Fruit fly (Drosophila melanogaster) whole organism, embryonic: ENCODE measurements around the gene CG32295.
A peak's percentile ranks its signal among the peaks of the same experiment; 100 is the strongest.

Source experiments
- Aef1 ChIP-seq: fragments of 200-800 bp; sonication (Bioruptor generic); IDR thresholded peaks from 3 replicates; pipeline ENCODE4 v1.3.6; 2022; ENCODE audit warnings: missing biosample characterization, missing genetic modification characterization
- CG10959 ChIP-seq: fragments of 200-800 bp; sonication (Bioruptor generic); IDR thresholded peaks from 2 replicates; pipeline ENCODE4 v1.3.6; 2022; ENCODE audit warnings: missing biosample characterization, missing genetic modification characterization
- CG11085 ChIP-seq: fragments of 200-800 bp; sonication (Bioruptor generic); IDR thresholded peaks from 2 replicates; pipeline ENCODE4 v1.3.6; 2022; ENCODE audit warnings: missing biosample characterization, missing genetic modification characterization
- CG11695 ChIP-seq: fragments of 200-800 bp; sonication (Bioruptor generic); IDR thresholded peaks from 3 replicates; pipeline ENCODE4 v1.3.6; 2022; ENCODE audit warnings: missing biosample characterization, missing genetic modification characterization
- CG17328 ChIP-seq: fragments of 200-800 bp; sonication (Bioruptor generic); IDR thresholded peaks from 2 replicates; pipeline ENCODE4 v1.3.6; 2022; ENCODE audit warnings: missing biosample characterization, missing genetic modification characterization
- CG18599 ChIP-seq: fragments of 200-800 bp; sonication (Bioruptor generic); optimal IDR thresholded peaks from 3 replicates; lab custom pipeline; 2017; ENCODE audit warnings: missing biosample characterization, missing genetic modification characterization, mild to moderate bottlenecking, moderate library complexity, missing genetic modification reagents
- CG2678 ChIP-seq: fragments of 200-800 bp; sonication (Bioruptor generic); optimal IDR thresholded peaks from 3 replicates; lab custom pipeline; 2019; ENCODE audit warnings: missing biosample characterization, mild to moderate bottlenecking, missing genetic modification characterization, moderate library complexity
- CG31365 ChIP-seq: fragments of 200-800 bp; sonication (Bioruptor generic); optimal IDR thresholded peaks from 2 replicates; lab custom pipeline; 2018; ENCODE audit warnings: missing biosample characterization, mild to moderate bottlenecking, missing genetic modification characterization
- CG32532 ChIP-seq: fragments of 200-800 bp; sonication (Bioruptor generic); IDR thresholded peaks from 2 replicates; pipeline ENCODE4 v1.3.6; 2022; ENCODE audit warnings: missing biosample characterization, missing genetic modification characterization
- CG3281 ChIP-seq: fragments of 200-800 bp; sonication (Bioruptor generic); optimal IDR thresholded peaks from 3 replicates; lab custom pipeline; 2017; ENCODE audit warnings: missing biosample characterization, mild to moderate bottlenecking, missing genetic modification characterization
- CG4282 ChIP-seq: fragments of 200-800 bp; sonication (Bioruptor generic); optimal IDR thresholded peaks from 2 replicates; lab custom pipeline; 2016; ENCODE audit warnings: missing biosample characterization, missing genetic modification characterization
- CG4328 ChIP-seq: fragments of 200-800 bp; sonication (Bioruptor generic); optimal IDR thresholded peaks from 3 replicates; lab custom pipeline; 2017; ENCODE audit warnings: missing biosample characterization, missing genetic modification reagents, missing genetic modification characterization
- CG4854 ChIP-seq: fragments of 200-800 bp; sonication (Bioruptor generic); optimal IDR thresholded peaks from 2 replicates; lab custom pipeline; 2016; ENCODE audit warnings: missing biosample characterization, missing genetic modification characterization, inconsistent platforms
- CG6254 ChIP-seq: fragments of 200-800 bp; sonication (Bioruptor generic); optimal IDR thresholded peaks from 3 replicates; lab custom pipeline; 2017; ENCODE audit warnings: mild to moderate bottlenecking, missing biosample characterization, missing genetic modification reagents, missing genetic modification characterization
- CG6791 ChIP-seq: fragments of 200-800 bp; sonication (Bioruptor generic); IDR thresholded peaks from 3 replicates; pipeline ENCODE4 v1.3.6; 2022; ENCODE audit warnings: missing biosample characterization, missing genetic modification characterization; ENCODE audit not compliant: partially characterized antibody
- CG7556 ChIP-seq: fragments of 200-800 bp; sonication (Bioruptor generic); optimal IDR thresholded peaks from 2 replicates; lab custom pipeline; 2017; ENCODE audit warnings: missing biosample characterization, mild to moderate bottlenecking, missing genetic modification characterization
- CG9727 ChIP-seq: fragments of 200-800 bp; sonication (Bioruptor generic); optimal IDR thresholded peaks from 3 replicates; lab custom pipeline; 2017; ENCODE audit warnings: missing biosample characterization, mild to moderate bottlenecking, missing genetic modification characterization
- D19B ChIP-seq: fragments of 200-800 bp; sonication (Bioruptor generic); optimal IDR thresholded peaks from 2 replicates; lab custom pipeline; 2017; ENCODE audit warnings: missing biosample characterization, mild to moderate bottlenecking, missing genetic modification characterization
- Ets65A ChIP-seq: fragments of 200-800 bp; sonication (Bioruptor generic); peaks from one replicate; lab custom pipeline; 2016; ENCODE audit warnings: missing biosample characterization, missing genetic modification characterization
- Fer1 ChIP-seq: fragments of 200-800 bp; sonication (Bioruptor generic); optimal IDR thresholded peaks from 2 replicates; lab custom pipeline; 2017; ENCODE audit warnings: missing biosample characterization, mild to moderate bottlenecking, missing genetic modification characterization
- HHEX ChIP-seq: fragments of 200-800 bp; sonication (Bioruptor generic); optimal IDR thresholded peaks from 3 replicates; lab custom pipeline; 2017; ENCODE audit warnings: missing biosample characterization, mild to moderate bottlenecking, missing genetic modification characterization, missing genetic modification reagents
- MESR4 ChIP-seq: fragments of 200-800 bp; sonication (Bioruptor generic); optimal IDR thresholded peaks from 2 replicates; lab custom pipeline; 2018; ENCODE audit warnings: missing biosample characterization, mild to moderate bottlenecking, missing genetic modification characterization, moderate library complexity
- Med ChIP-seq: fragments of 200-800 bp; sonication (Bioruptor generic); peaks from one replicate; lab custom pipeline; 2016; ENCODE audit warnings: missing biosample characterization, missing genetic modification characterization, mild to moderate bottlenecking, inconsistent platforms, moderate library complexity
- Meics ChIP-seq: fragments of 200-800 bp; sonication (Bioruptor generic); optimal IDR thresholded peaks from 2 replicates; lab custom pipeline; 2017; ENCODE audit warnings: missing biosample characterization, mild to moderate bottlenecking, missing genetic modification characterization
- Rfx ChIP-seq: fragments of 200-800 bp; sonication (Bioruptor generic); IDR thresholded peaks from 2 replicates; pipeline ENCODE4 v1.3.6; 2022; ENCODE audit warnings: missing biosample characterization, missing genetic modification characterization
- Rx ChIP-seq: fragments of 200-800 bp; sonication (Bioruptor generic); IDR thresholded peaks from 2 replicates; pipeline ENCODE4 v1.3.6; 2022; ENCODE audit warnings: missing biosample characterization, missing genetic modification characterization
- Xrp1 ChIP-seq: fragments of 200-800 bp; sonication (Bioruptor generic); IDR thresholded peaks from 2 replicates; pipeline ENCODE4 v1.3.6; 2022; ENCODE audit warnings: missing biosample characterization, missing genetic modification characterization
- ase ChIP-seq: fragments of 200-800 bp; sonication (Bioruptor generic); IDR thresholded peaks from 3 replicates; pipeline ENCODE4 v1.3.6; 2022; ENCODE audit warnings: missing biosample characterization, missing genetic modification characterization
- dysf ChIP-seq: fragments of 200-800 bp; sonication (Bioruptor generic); IDR thresholded peaks from 3 replicates; pipeline ENCODE4 v1.3.6; 2022; ENCODE audit warnings: missing biosample characterization, missing genetic modification characterization
- gcm2 ChIP-seq: fragments of 200-800 bp; sonication (Bioruptor generic); optimal IDR thresholded peaks from 2 replicates; lab custom pipeline; 2016; ENCODE audit warnings: missing biosample characterization, missing genetic modification characterization
- gem ChIP-seq: fragments of 200-800 bp; sonication (Bioruptor generic); optimal IDR thresholded peaks from 2 replicates; lab custom pipeline; 2019; ENCODE audit warnings: missing biosample characterization, mild to moderate bottlenecking, missing genetic modification characterization, moderate library complexity
- gfzf ChIP-seq: fragments of 200-800 bp; sonication (Bioruptor generic); optimal IDR thresholded peaks from 2 replicates; lab custom pipeline; 2016; ENCODE audit warnings: missing biosample characterization, mild to moderate bottlenecking, missing genetic modification characterization, moderate library complexity
- pan ChIP-seq, 4 experiments: fragments of >200 bp in 3 of 4; fragments of 200-800 bp in 1 of 4; sonication (Bioruptor generic) in 1 of 4; optimal IDR thresholded peaks in 3 of 4; IDR thresholded peaks in 1 of 4; 2 replicates each; pipeline versions ENCODE4 v1.3.6 to Lab custom; 2017 to 2022; ENCODE audit warnings: missing biosample characterization in 2 of 4, missing genetic modification characterization in 2 of 4, mixed read lengths in 1 of 4
- prd ChIP-seq, 3 experiments: fragments of >200 bp in 2 of 3; fragments of 200-800 bp in 1 of 3; sonication (Bioruptor generic) in 1 of 3; optimal IDR thresholded peaks in 2 of 3; IDR thresholded peaks in 1 of 3; 2 replicates in 2 of 3; 3 replicates in 1 of 3; pipeline versions ENCODE4 v1.3.6 to Lab custom; 2017 to 2022; ENCODE audit warnings: missing biosample characterization in 1 of 3, missing genetic modification characterization in 1 of 3
- rib ChIP-seq: fragments of 200-800 bp; sonication (Bioruptor generic); IDR thresholded peaks from 2 replicates; pipeline ENCODE4 v1.3.6; 2022; ENCODE audit warnings: missing biosample characterization, missing genetic modification characterization
- row ChIP-seq: fragments of 200-800 bp; sonication (Bioruptor generic); IDR thresholded peaks from 3 replicates; pipeline ENCODE4 v1.3.6; 2022; ENCODE audit warnings: missing biosample characterization, missing genetic modification characterization
- scrt ChIP-seq: fragments of 200-800 bp; sonication (Bioruptor generic); optimal IDR thresholded peaks from 2 replicates; lab custom pipeline; 2018; ENCODE audit warnings: missing biosample characterization, mild to moderate bottlenecking, missing genetic modification characterization, moderate library complexity
- sd ChIP-seq: fragments of 200-800 bp; sonication (Bioruptor generic); optimal IDR thresholded peaks from 3 replicates; lab custom pipeline; 2018; ENCODE audit warnings: missing biosample characterization, mild to moderate bottlenecking, missing genetic modification characterization, moderate library complexity
- slbo ChIP-seq: fragments of 200-800 bp; sonication (Bioruptor generic); IDR thresholded peaks from 2 replicates; pipeline ENCODE4 v1.3.6; 2022; ENCODE audit warnings: missing biosample characterization, missing genetic modification characterization

Gene CG32295

DNA sequence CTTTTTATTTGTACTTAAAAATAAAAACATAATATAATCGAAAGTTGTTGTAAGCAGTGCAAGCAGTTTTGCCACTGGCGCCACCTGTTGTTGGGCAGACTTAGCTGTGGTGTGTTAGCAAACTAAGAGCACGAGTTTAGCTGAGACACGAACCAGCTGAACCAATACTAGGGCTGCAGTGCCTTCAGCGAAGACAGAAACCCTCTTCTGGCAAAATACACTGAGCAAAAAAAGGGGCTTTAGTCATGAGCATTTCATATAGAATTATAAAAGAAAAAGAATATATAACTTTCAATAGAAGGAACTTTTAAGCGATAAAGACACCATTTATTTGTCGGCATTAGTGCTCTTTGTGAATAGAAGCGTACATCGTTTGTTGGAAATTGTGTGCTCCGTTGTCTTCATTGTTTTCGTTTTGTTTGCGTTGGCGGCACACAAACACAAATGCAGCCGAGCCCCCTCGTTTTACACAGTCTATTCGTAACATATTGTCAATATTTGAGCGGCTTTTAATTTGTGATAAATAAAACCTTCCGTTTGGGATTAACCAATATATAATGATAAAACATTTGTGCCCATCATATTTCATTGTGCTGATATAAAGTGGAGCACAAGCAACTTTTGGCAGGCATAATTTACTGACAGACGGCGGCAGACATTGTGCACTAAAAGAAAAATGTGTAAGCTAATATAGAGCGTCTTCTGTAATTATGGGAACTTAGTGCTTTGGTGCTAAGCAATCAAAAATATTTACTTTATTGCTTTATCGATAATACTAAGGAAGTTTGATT is 4.8 kb upstream of the CG32295 start (continued):
- peak; percentile 57 for TF ChIP-seq Rx
- peak; percentile 56 for TF ChIP-seq CG11085 (GFP tag; lab: Robert Waterston, UW)
- TF ChIP-seq, all 482 proteins: peak for 391

DNA sequence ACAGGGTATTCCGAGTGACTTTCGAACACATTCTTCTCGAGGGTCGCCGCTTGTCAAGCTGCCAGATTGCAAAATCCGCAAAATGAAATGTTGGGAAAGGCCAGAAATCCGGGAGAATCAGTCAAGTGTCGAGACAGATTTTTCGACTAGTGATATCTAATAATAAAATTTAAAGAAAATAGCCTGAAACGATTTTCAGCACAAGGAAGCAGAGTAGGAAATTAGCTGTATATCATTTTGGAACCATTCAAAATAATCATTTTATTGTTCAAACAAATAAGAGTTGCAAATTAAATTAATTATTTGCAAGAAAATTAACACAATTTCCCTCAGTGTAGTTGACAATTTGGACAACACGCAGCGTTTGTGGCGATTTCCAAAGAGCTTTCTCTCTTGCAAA is 3.9 kb upstream of the CG32295 start:
- TF ChIP-seq HHEX (GFP tag; lab: Kevin White, UChicago) (peak; percentile 17), CG4328 (GFP tag; lab: Kevin White, UChicago) (peak; percentile 15), CG17328 (GFP tag; lab: Robert Waterston, UW) (no peak), Ets65A (GFP tag; lab: Kevin White, UChicago) (peak; percentile 2), CG2678 (tag; lab: Kevin White, UChicago) (peak; percentile 24), Med (GFP tag; lab: Kevin White, UChicago) (peak; percentile 75), CG4282 (GFP tag; lab: Kevin White, UChicago) (no peak), gcm2 (GFP tag; lab: Kevin White, UChicago) (no peak), CG18599 (peak; percentile 53), CG7556 (GFP tag; lab: Kevin White, UChicago) (no peak), CG3281 (GFP tag; lab: Kevin White, UChicago) (peak; percentile 48), scrt (GFP tag; lab: Kevin White, UChicago) (no peak), pan (optimal IDR thresholded peaks at IDR 0.05; lab: Kevin White, UChicago) (no peak), pan (GFP tag; optimal IDR thresholded peaks at IDR 0.05 in 1 of 2, IDR thresholded peaks at IDR 0.05 in 1 of 2) (peak in 1 of 2 experiments; percentile 30), CG11695 (GFP tag; lab: Robert Waterston, UW) (0 out of 3 replicates have a peak, but pooled peaks have one; percentile 32), gem (tag; lab: Kevin White, UChicago) (peak; percentile 16), sd (tag; lab: Kevin White, UChicago) (peak; percentile 43), Meics (peak; percentile 26), CG6791 (GFP tag; lab: Robert Waterston, UW) (no peak), CG6254 (GFP tag; lab: Kevin White, UChicago) (peak; percentile 37), Rfx (0 out of 2 replicates have a peak, but pooled peaks have one; percentile 35), CG4854 (GFP tag; lab: Kevin White, UChicago) (no peak), Aef1 (GFP tag; lab: Robert Waterston, UW) (no peak), CG10959 (no peak), ase (GFP tag; lab: Robert Waterston, UW) (0 out of 3 replicates have a peak, but pooled peaks have one; percentile 18), CG9727 (GFP tag; lab: Kevin White, UChicago) (peak; percentile 31), rib (GFP tag; lab: Robert Waterston, UW) (0 out of 2 replicates have a peak, but pooled peaks have one; percentile 45), MESR4 (no peak), dysf (GFP tag; lab: Robert Waterston, UW) (peak; percentile 28; the same call in 1 of the 3 replicates), Xrp1 (GFP tag; lab: Robert Waterston, UW) (no peak), gfzf (no peak), CG31365 (tag; lab: Kevin White, UChicago) (no peak), Fer1 (GFP tag; lab: Kevin White, UChicago) (peak; percentile 8), CG32532 (GFP tag; lab: Robert Waterston, UW) (0 out of 2 replicates have a peak, but pooled peaks have one; percentile 10), prd (optimal IDR thresholded peaks at IDR 0.05; lab: Kevin White, UChicago) (no peak), prd (GFP tag; IDR thresholded peaks at IDR 0.05; lab: Robert Waterston, UW) (0 out of 3 replicates have a peak, but pooled peaks have one; percentile 24), D19B (peak; percentile 40), slbo (0 out of 2 replicates have a peak, but pooled peaks have one; percentile 15), row (GFP tag; lab: Robert Waterston, UW) (peak; percentile 35)
